Fruit fly (Drosophila melanogaster) whole organism, adult: ENCODE results near the gene Dpm2.

ENCODE experiments used
- CG11617 ChIP-seq: fragments of 200-800 bp; sonication (Bioruptor generic); optimal IDR thresholded peaks from 2 replicates; lab custom pipeline; 2017; ENCODE audit warnings: mild to moderate bottlenecking, missing biosample characterization, missing genetic modification reagents, missing genetic modification characterization
- CG33017 ChIP-seq: fragments of 200-800 bp; sonication (Bioruptor generic); optimal IDR thresholded peaks from 2 replicates; lab custom pipeline; 2018; ENCODE audit warnings: missing biosample characterization, mild to moderate bottlenecking, missing genetic modification characterization, moderate library complexity
- CG5204 ChIP-seq: fragments of 200-800 bp; sonication (Bioruptor generic); optimal IDR thresholded peaks from 2 replicates; lab custom pipeline; 2016; ENCODE audit warnings: missing biosample characterization, missing genetic modification characterization
- CG7045 ChIP-seq: fragments of 200-800 bp; sonication (Bioruptor generic); optimal IDR thresholded peaks from 2 replicates; lab custom pipeline; 2017; ENCODE audit warnings: missing biosample characterization, mild to moderate bottlenecking, missing genetic modification characterization
- Hr96 ChIP-seq: fragments of 200-800 bp; sonication (Bioruptor generic); optimal IDR thresholded peaks from 2 replicates; lab custom pipeline; 2016; ENCODE audit warnings: missing biosample characterization, missing genetic modification characterization
- bab1 ChIP-seq: fragments of 200-800 bp; sonication (Bioruptor generic); optimal IDR thresholded peaks from 3 replicates; lab custom pipeline; 2019; ENCODE audit warnings: missing biosample characterization, mild to moderate bottlenecking, missing genetic modification characterization, moderate library complexity
- cnc ChIP-seq, 2 experiments: fragments of >200 bp; optimal IDR thresholded peaks; 2 replicates each; lab custom pipeline; 2017
- kay ChIP-seq: fragments of 200-800 bp; sonication (Bioruptor generic); peaks from one replicate; lab custom pipeline; 2016; ENCODE audit warnings: missing biosample characterization, missing genetic modification characterization, borderline replicate concordance
- tj ChIP-seq: fragments of 200-800 bp; sonication (Bioruptor generic); optimal IDR thresholded peaks from 3 replicates; lab custom pipeline; 2017; ENCODE audit warnings: missing biosample characterization, mild to moderate bottlenecking, missing genetic modification characterization, moderate library complexity

- TF ChIP-seq CG11617 (no peak), kay (GFP tag; lab: Kevin White, UChicago) (no peak), CG7045 (GFP tag; lab: Kevin White, UChicago) (no peak), bab1 (GFP tag; lab: Kevin White, UChicago) (no peak), CG33017 (no peak), CG5204 (GFP tag; lab: Kevin White, UChicago) (no peak), tj (GFP tag; lab: Kevin White, UChicago) (peak; percentile 66), cnc (optimal IDR thresholded peaks at IDR 0.05; lab: Kevin White, UChicago) (no peak), Hr96 (GFP tag; lab: Kevin White, UChicago) (no peak)
These were observed 23.1 kb downstream of the Dpm2 start for dm6 chr3L:3342307-3342940.
